Worm (Caenorhabditis elegans): ENCODE measurements around the gene C15C8.7.

C15C8.7 gene

DNA sequence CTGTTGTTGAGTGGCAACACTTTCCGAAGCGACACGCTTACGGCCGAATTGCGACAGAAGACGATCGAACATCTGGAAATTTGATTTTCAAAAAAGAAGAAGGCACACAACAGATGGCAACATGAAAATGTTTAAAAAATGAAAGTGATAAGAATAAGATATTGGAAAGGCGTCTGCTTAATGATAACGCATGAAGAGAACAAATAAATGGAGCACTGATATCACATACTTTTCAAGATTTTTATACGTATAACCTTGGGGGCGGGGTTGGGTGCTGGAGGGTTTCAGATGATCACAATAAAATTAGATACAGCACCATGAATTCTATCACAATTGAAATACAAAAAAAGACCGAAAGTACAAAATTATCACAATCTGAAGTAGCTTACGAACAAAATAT is at the start of gene C15C8.7:
Gene C15C8.7, minus strand, starts transcription at position 72 of the 400 bp plus-strand sequence.
- TF ChIP-seq aha-1 (tag) (peak; percentile 77), nhr-28 (tag; optimal IDR thresholded peaks at IDR 0.05) (peak; percentile 37), pqm-1 (tag; optimal IDR thresholded peaks at IDR 0.05) (peak; percentile 84), mep-1 (tag; optimal IDR thresholded peaks at IDR 0.05) (peak; percentile 1), dmd-6 (GFP tag; IDR thresholded peaks at IDR 0.05) (peak; percentile 46; the same call in 1 of the 2 replicates), hmg-1.1 (GFP tag; IDR thresholded peaks at IDR 0.05) (no peak), sdz-12 (GFP tag; optimal IDR thresholded peaks at IDR 0.05) (no peak), ama-1 (optimal IDR thresholded peaks at IDR 0.05) (peak; percentile 9), php-3 (GFP tag; IDR thresholded peaks at IDR 0.05) (0 out of 2 replicates have a peak, but pooled peaks have one; percentile 28), dve-1 (tag; optimal IDR thresholded peaks at IDR 0.05; ENCODE audit: insufficient read depth) (peak; percentile 58), hlh-11 (tag; optimal IDR thresholded peaks at IDR 0.05) (peak; percentile 50), snpc-1.2 (GFP tag; IDR thresholded peaks at IDR 0.05) (no peak), daf-19 (GFP tag; conservative IDR thresholded peaks at IDR 0.05) (no peak), daf-16 (GFP tag; optimal IDR thresholded peaks at IDR 0.05) (no peak), daf-16 (tag; optimal IDR thresholded peaks at IDR 0.05) (peak; percentile 51)

DNA sequence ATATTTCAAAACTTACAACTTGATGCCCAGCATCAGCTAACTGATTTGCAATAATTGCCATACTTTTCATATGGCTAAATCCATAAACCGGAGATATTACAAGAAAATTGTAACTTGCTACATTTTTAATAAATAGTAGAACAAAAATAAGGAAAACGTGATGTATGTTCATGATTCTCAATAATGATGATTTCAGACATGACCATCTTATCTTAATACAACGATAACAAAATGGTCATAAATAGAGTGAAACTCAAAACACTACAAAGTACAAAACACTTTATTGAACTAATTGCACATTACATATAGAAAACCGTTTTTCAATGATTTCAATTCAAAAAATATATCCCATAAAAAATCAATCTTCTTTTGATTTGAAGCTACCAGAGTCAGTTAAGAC is 47.9 kb upstream of the C15C8.7 start, which contains the start of gene ugt-5:
Gene ugt-5, minus strand, starts transcription at position 214 of the 400 bp plus-strand sequence.
- TF ChIP-seq nhr-77 (tag; optimal IDR thresholded peaks at IDR 0.05) (peak; percentile 18), hlh-11 (tag; optimal IDR thresholded peaks at IDR 0.05) (peak; percentile 20), daf-16 (GFP tag; optimal IDR thresholded peaks at IDR 0.05) (no peak), daf-16 (tag; optimal IDR thresholded peaks at IDR 0.05) (peak; percentile 82), dve-1 (tag; optimal IDR thresholded peaks at IDR 0.05; ENCODE audit: insufficient read depth) (peak; percentile 34), lir-3 (tag; optimal IDR thresholded peaks at IDR 0.05) (no peak), T26A8.4 (GFP tag; IDR thresholded peaks at IDR 0.05) (no peak), nhr-28 (tag; optimal IDR thresholded peaks at IDR 0.05) (peak; percentile 76), hlh-30 (tag; optimal IDR thresholded peaks at IDR 0.05; ENCODE audit: insufficient read depth) (peak; percentile 44), pqm-1 (tag; optimal IDR thresholded peaks at IDR 0.05) (peak; percentile 24), ZK546.5 (tag; optimal IDR thresholded peaks at IDR 0.05) (no peak)

DNA sequence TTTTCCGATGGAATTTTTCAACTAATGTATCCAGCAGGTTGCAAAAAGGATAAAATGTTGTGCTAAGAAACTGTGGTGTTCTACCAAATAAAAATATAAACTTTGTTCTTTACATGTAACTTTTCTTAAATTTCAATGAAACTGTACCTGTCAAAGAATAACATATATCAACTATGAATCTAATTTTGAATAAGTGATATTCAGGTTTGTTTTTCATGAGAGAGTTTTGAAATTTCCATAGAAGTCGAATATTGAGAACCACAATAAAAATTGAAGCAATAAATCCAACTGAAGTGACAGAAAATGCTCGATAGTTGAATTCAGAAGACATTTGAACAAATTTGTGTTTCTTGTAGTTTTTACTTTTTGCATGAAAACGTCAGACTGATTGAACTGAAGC is 45.3 kb upstream of the C15C8.7 start, which contains the start of gene srbc-43:
Gene srbc-43, minus strand, starts transcription at position 331 of the 400 bp plus-strand sequence.
- TF ChIP-seq gei-8 (GFP tag; optimal IDR thresholded peaks at IDR 0.05) (no peak), aha-1 (tag) (peak; percentile 93), dpl-1 (GFP tag; optimal IDR thresholded peaks at IDR 0.05) (no peak), cey-2 (tag; optimal IDR thresholded peaks at IDR 0.05; ENCODE audit: borderline replicate concordance, insufficient read depth) (no peak), zfp-2 (tag; optimal IDR thresholded peaks at IDR 0.05) (no peak)

DNA sequence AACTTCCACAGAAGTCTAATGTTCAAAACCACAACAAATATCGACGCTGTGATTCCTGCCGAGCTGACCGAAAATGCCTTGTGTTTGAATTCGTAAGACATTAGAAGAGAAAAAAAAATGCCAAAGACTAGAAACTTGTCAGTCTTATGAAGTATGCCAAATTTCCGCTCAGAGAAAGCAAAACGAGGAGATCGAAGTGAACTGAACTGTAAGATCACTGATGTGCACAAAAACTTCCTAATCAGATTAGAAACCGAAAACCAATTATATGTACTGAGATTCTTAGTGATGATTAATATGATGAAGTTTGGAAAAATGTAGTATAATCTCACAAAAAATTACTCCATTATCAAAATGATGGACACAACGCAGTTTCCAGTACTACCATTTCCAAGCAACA is 43.6 kb upstream of the C15C8.7 start, which contains the start of gene srbc-44:
Gene srbc-44, minus strand, starts transcription at position 101 of the 400 bp plus-strand sequence.
- no peak for TF ChIP-seq Y48G9A.11 (GFP tag; IDR thresholded peaks at IDR 0.05)
- no peak for TF ChIP-seq nhr-25 (tag; optimal IDR thresholded peaks at IDR 0.05; ENCODE audit: borderline replicate concordance, insufficient read depth)
- TF ChIP-seq aly-2 (tag; optimal IDR thresholded peaks at IDR 0.05), result no peak
- TF ChIP-seq egl-43 (GFP tag; IDR thresholded peaks at IDR 0.05), result no peak
- TF ChIP-seq Y105C5A.15 (GFP tag; IDR thresholded peaks at IDR 0.05), result no peak
- TF ChIP-seq zip-11 (GFP tag; IDR thresholded peaks at IDR 0.05), result no peak
- no peak for TF ChIP-seq ceh-32 (tag; optimal IDR thresholded peaks at IDR 0.05; ENCODE audit: poor library complexity)
- no peak for TF ChIP-seq zip-2 (tag; optimal IDR thresholded peaks at IDR 0.05)
- no peak for TF ChIP-seq ZK337.2 (GFP tag; IDR thresholded peaks at IDR 0.05)
- TF ChIP-seq ceh-82 (tag; optimal IDR thresholded peaks at IDR 0.05), result no peak
- no peak for TF ChIP-seq snpc-4 (tag; optimal IDR thresholded peaks at IDR 0.05)
- TF ChIP-seq F44E2.7 (GFP tag; IDR thresholded peaks at IDR 0.05), result no peak
- TF ChIP-seq F10B5.3 (tag; optimal IDR thresholded peaks at IDR 0.05), result no peak
- no peak for TF ChIP-seq Y5F2A.4 (GFP tag; optimal IDR thresholded peaks at IDR 0.05)
- no peak for TF ChIP-seq dmd-6 (GFP tag; IDR thresholded peaks at IDR 0.05)
- no peak for TF ChIP-seq fkh-10 (GFP tag; optimal IDR thresholded peaks at IDR 0.05)
- no peak for TF ChIP-seq mdl-1 (tag; optimal IDR thresholded peaks at IDR 0.05)
- TF ChIP-seq ctbp-1 (GFP tag; IDR thresholded peaks at IDR 0.05), result no peak
- TF ChIP-seq zfp-3 (GFP tag; conservative IDR thresholded peaks at IDR 0.05), result no peak
- no peak for TF ChIP-seq lim-7 (GFP tag; IDR thresholded peaks at IDR 0.05)

Measured in whole organism, L4 larva.